Worm (Caenorhabditis elegans): Measurements from ENCODE around the gene pgm-1.

The pgm-1 gene

DNA sequence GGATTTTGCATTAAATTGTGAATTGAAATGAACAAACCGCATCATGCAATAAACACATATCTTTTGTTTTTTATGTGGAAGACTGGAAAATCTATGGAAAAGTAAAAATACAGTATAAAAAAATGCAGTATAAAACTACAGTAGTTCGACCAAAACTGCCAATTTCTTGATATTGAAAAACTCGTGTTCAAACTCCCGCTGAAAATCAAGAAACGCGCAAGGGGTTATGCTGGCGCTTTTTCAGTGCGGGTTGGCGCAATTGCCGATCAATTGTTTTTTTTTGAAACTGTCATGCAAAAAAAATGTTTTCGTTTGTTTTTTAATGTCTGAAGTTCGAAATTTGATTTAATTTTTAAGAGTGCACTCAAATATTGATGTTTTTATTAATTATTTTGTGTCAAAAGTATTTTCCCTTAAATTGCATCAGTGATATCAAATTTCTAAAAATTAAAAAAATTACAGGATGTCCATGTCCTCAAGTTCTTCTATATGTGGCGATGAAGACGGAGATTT is 37.6 kb upstream of the pgm-1 start, which contains the start of gene dnj-9 (continued):
- TF ChIP-seq hlh-11 (tag; optimal IDR thresholded peaks at IDR 0.05) (peak; percentile 92), nhr-42 (GFP tag; IDR thresholded peaks at IDR 0.05) (peak; percentile 82), nhr-41 (GFP tag; IDR thresholded peaks at IDR 0.05) (no peak), nhr-25 (tag; optimal IDR thresholded peaks at IDR 0.05; ENCODE audit: borderline replicate concordance, insufficient read depth) (peak; percentile 88), unc-39 (tag; optimal IDR thresholded peaks at IDR 0.05) (no peak), daf-19 (GFP tag; conservative IDR thresholded peaks at IDR 0.05) (peak; percentile 45; the same call in 1 of the 2 replicates), dve-1 (tag; optimal IDR thresholded peaks at IDR 0.05; ENCODE audit: insufficient read depth) (peak; percentile 98), aly-2 (tag; optimal IDR thresholded peaks at IDR 0.05) (no peak), nhr-28 (tag; optimal IDR thresholded peaks at IDR 0.05) (peak; percentile 83), nhr-76 (tag; optimal IDR thresholded peaks at IDR 0.05) (peak; percentile 41), F37D6.2 (tag; optimal IDR thresholded peaks at IDR 0.05) (peak; percentile 89), mep-1 (tag; optimal IDR thresholded peaks at IDR 0.05) (peak; percentile 96), zfp-3 (GFP tag; conservative IDR thresholded peaks at IDR 0.05) (peak; percentile 94), snpc-4 (tag; optimal IDR thresholded peaks at IDR 0.05) (peak; percentile 19), saeg-2 (GFP tag; IDR thresholded peaks at IDR 0.05) (peak; percentile 91), T26A8.4 (GFP tag; IDR thresholded peaks at IDR 0.05) (peak; percentile 95), pqm-1 (tag; optimal IDR thresholded peaks at IDR 0.05) (no peak), jun-1 (tag; optimal IDR thresholded peaks at IDR 0.05) (peak; percentile 69), ceh-44 (GFP tag; IDR thresholded peaks at IDR 0.05) (0 out of 2 replicates have a peak, but pooled peaks have one; percentile 20), nhr-77 (tag; optimal IDR thresholded peaks at IDR 0.05) (peak; percentile 93), nhr-48 (tag; optimal IDR thresholded peaks at IDR 0.05) (peak; percentile 89), lim-7 (GFP tag; IDR thresholded peaks at IDR 0.05) (no peak), vab-7 (GFP tag; IDR thresholded peaks at IDR 0.05) (no peak), php-3 (GFP tag; IDR thresholded peaks at IDR 0.05) (peak; percentile 80), pha-4 (GFP tag; IDR thresholded peaks at IDR 0.05) (peak; percentile 89), pha-4 (tag; optimal IDR thresholded peaks at IDR 0.05) (peak; percentile 94), nhr-10 (tag; optimal IDR thresholded peaks at IDR 0.05) (no peak), egl-43 (GFP tag; IDR thresholded peaks at IDR 0.05) (peak; percentile 77), lin-1 (GFP tag; IDR thresholded peaks at IDR 0.05) (peak; percentile 89), daf-12 (tag; optimal IDR thresholded peaks at IDR 0.05) (no peak), snpc-1.2 (GFP tag; IDR thresholded peaks at IDR 0.05) (peak; percentile 73; the same call in 1 of the 2 replicates), dpl-1 (GFP tag; optimal IDR thresholded peaks at IDR 0.05) (peak; percentile 100), lin-39 (tag; optimal IDR thresholded peaks at IDR 0.05) (no peak), set-16 (GFP tag; IDR thresholded peaks at IDR 0.05) (no peak), skn-1 (tag; optimal IDR thresholded peaks at IDR 0.05) (no peak), mxl-3 (GFP tag; optimal IDR thresholded peaks at IDR 0.05) (peak; percentile 55), D1046.2 (GFP tag; IDR thresholded peaks at IDR 0.05) (no peak), dmd-8 (GFP tag; IDR thresholded peaks at IDR 0.05) (no peak), mxl-2 (GFP tag; conservative IDR thresholded peaks at IDR 0.05) (peak; percentile 80), dmd-6 (GFP tag; IDR thresholded peaks at IDR 0.05) (peak; percentile 94), aha-1 (tag) (peak; percentile 99), tra-1 (GFP tag; IDR thresholded peaks at IDR 0.05) (peak; percentile 86; the same call in 1 of the 2 replicates), Y5F2A.4 (GFP tag; optimal IDR thresholded peaks at IDR 0.05) (no peak), gei-8 (GFP tag; optimal IDR thresholded peaks at IDR 0.05) (no peak), nhr-102 (tag; optimal IDR thresholded peaks at IDR 0.05) (peak; percentile 97), hif-1 (tag; optimal IDR thresholded peaks at IDR 0.05) (peak; percentile 52 to 72), lin-38 (GFP tag; IDR thresholded peaks at IDR 0.05) (peak; percentile 92), F44E2.7 (GFP tag; IDR thresholded peaks at IDR 0.05) (no peak), fos-1 (tag; optimal IDR thresholded peaks at IDR 0.05) (no peak), ctbp-1 (GFP tag; IDR thresholded peaks at IDR 0.05) (peak; percentile 88), lin-13 (GFP tag; optimal IDR thresholded peaks at IDR 0.05) (peak; percentile 81), tag-97 (GFP tag; IDR thresholded peaks at IDR 0.05) (no peak)

Measured in whole organism, L4 larva.